Fruit fly (Drosophila melanogaster): ENCODE data around the gene CG33764.

DNA sequence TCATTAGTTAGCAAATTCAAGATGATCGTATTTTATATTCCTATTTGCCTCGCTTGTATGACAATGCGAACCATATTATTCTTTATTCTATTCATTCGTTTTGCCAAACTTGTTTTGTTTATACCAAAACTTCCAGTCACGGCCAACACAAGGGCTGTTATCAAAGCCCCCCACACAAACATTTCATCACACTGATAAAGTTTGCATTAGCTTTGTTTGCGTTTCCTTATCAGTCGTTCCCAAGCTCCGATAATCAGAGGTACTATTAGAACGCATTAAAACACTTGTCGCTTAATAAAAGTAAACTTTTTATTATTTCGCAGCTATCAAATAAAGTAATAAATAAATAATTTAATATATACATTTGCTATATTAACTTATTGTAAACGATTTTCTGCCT lies 26.4 kb upstream of the CG33764 start:
- TF ChIP-seq Myc (optimal IDR thresholded peaks at IDR 0.05), result no peak
- TF ChIP-seq ttk (optimal IDR thresholded peaks at IDR 0.05), result no peak

Data from Kc167 (cell line).